Fruit fly (Drosophila melanogaster) whole organism, embryonic: ENCODE measurements around the gene GABA-B-R3.
A peak's percentile ranks its signal among the peaks of the same experiment; 100 is the strongest.

ENCODE experiments used
- Ada2b ChIP-seq: fragments of 200-800 bp; sonication (Bioruptor generic); IDR thresholded peaks from 2 replicates; pipeline ENCODE4 v1.3.6; 2022; ENCODE audit warnings: missing biosample characterization, missing genetic modification characterization
- Awh ChIP-seq: fragments of 200-800 bp; sonication (Bioruptor generic); IDR thresholded peaks from 2 replicates; pipeline ENCODE4, ENCODE4 v1.3.6; 2022; ENCODE audit warnings: missing biosample characterization, missing genetic modification characterization
- BtbVII ChIP-seq: fragments of 200-800 bp; sonication (Bioruptor generic); optimal IDR thresholded peaks from 3 replicates; lab custom pipeline; 2017; ENCODE audit warnings: missing biosample characterization, mild to moderate bottlenecking, missing genetic modification characterization
- CG10543 ChIP-seq: fragments of 200-800 bp; sonication (Bioruptor generic); optimal IDR thresholded peaks from 3 replicates; lab custom pipeline; 2017; ENCODE audit warnings: missing biosample characterization, mild to moderate bottlenecking, missing genetic modification characterization, moderate library complexity
- CG12219 ChIP-seq: fragments of 200-800 bp; sonication (Bioruptor generic); optimal IDR thresholded peaks from 3 replicates; lab custom pipeline; 2018; ENCODE audit warnings: missing biosample characterization, mild to moderate bottlenecking, missing genetic modification characterization
- CG12769 ChIP-seq: fragments of 200-800 bp; sonication (Bioruptor generic); optimal IDR thresholded peaks from 2 replicates; lab custom pipeline; 2019; ENCODE audit warnings: missing biosample characterization, mild to moderate bottlenecking, missing genetic modification characterization, moderate library complexity
- CG1603 ChIP-seq: fragments of 200-800 bp; sonication (Bioruptor generic); optimal IDR thresholded peaks from 2 replicates; lab custom pipeline; 2019; ENCODE audit warnings: missing biosample characterization, mild to moderate bottlenecking, missing genetic modification characterization, moderate library complexity
- CG18262 ChIP-seq: fragments of 200-800 bp; optimal IDR thresholded peaks from 3 replicates; lab custom pipeline; 2019; ENCODE audit warnings: missing biosample characterization, mild to moderate bottlenecking, missing genetic modification characterization, moderate library complexity
- CG7987 ChIP-seq: fragments of 200-800 bp; sonication (Bioruptor generic); optimal IDR thresholded peaks from 2 replicates; lab custom pipeline; 2018; ENCODE audit warnings: missing biosample characterization, mild to moderate bottlenecking, missing genetic modification characterization, moderate library complexity
- CG9817 ChIP-seq: fragments of 200-800 bp; sonication (Bioruptor generic); optimal IDR thresholded peaks from 2 replicates; lab custom pipeline; 2018; ENCODE audit warnings: missing biosample characterization, mild to moderate bottlenecking, missing genetic modification characterization, moderate library complexity
- D19A ChIP-seq: fragments of 200-800 bp; optimal IDR thresholded peaks from 3 replicates; lab custom pipeline; 2019; ENCODE audit warnings: missing biosample characterization, mild to moderate bottlenecking, missing genetic modification characterization, moderate library complexity
- Dbx ChIP-seq: fragments of 200-800 bp; sonication (Bioruptor generic); IDR thresholded peaks from 3 replicates; pipeline ENCODE4 v1.3.6; 2022; ENCODE audit warnings: missing biosample characterization, missing genetic modification characterization
- Dll ChIP-seq: fragments of 200-800 bp; sonication (Bioruptor generic); IDR thresholded peaks from 4 replicates; pipeline ENCODE4 v1.3.6; 2022; ENCODE audit warnings: missing biosample characterization, missing genetic modification characterization; ENCODE audit not compliant: partially characterized antibody
- Drgx ChIP-seq: fragments of 200-800 bp; sonication (Bioruptor generic); IDR thresholded peaks from 2 replicates; pipeline ENCODE4 v1.3.6; 2022; ENCODE audit warnings: missing biosample characterization, missing genetic modification characterization
- H2.0 ChIP-seq: fragments of 200-800 bp; sonication (Bioruptor generic); IDR thresholded peaks from 2 replicates; pipeline ENCODE4 v1.3.6; 2022; ENCODE audit warnings: missing biosample characterization, missing genetic modification characterization
- HLH4C ChIP-seq: fragments of 200-800 bp; sonication (Bioruptor generic); IDR thresholded peaks from 3 replicates; pipeline ENCODE4 v1.3.6; 2022; ENCODE audit warnings: missing biosample characterization, missing genetic modification characterization; ENCODE audit not compliant: partially characterized antibody
- Kr ChIP-seq: fragments of 200-800 bp; sonication (Bioruptor generic); optimal IDR thresholded peaks from 2 replicates; lab custom pipeline; 2017; ENCODE audit warnings: missing biosample characterization, mild to moderate bottlenecking, missing genetic modification characterization
- Med ChIP-seq: fragments of 200-800 bp; sonication (Bioruptor generic); peaks from one replicate; lab custom pipeline; 2016; ENCODE audit warnings: missing biosample characterization, missing genetic modification characterization, mild to moderate bottlenecking, inconsistent platforms, moderate library complexity
- Pdp1 ChIP-seq, 2 experiments: fragments of 200-800 bp; sonication (Bioruptor generic); optimal IDR thresholded peaks; 3 replicates each; lab custom pipeline; 2016; ENCODE audit warnings: missing biosample characterization in 2 of 2, missing genetic modification characterization in 2 of 2, mild to moderate bottlenecking in 1 of 2, moderate library complexity in 1 of 2
- Rx ChIP-seq: fragments of 200-800 bp; sonication (Bioruptor generic); IDR thresholded peaks from 2 replicates; pipeline ENCODE4 v1.3.6; 2022; ENCODE audit warnings: missing biosample characterization, missing genetic modification characterization
- Sox100B ChIP-seq: fragments of 200-800 bp; sonication (Bioruptor generic); optimal IDR thresholded peaks from 3 replicates; lab custom pipeline; 2018; ENCODE audit warnings: missing biosample characterization, mild to moderate bottlenecking, missing genetic modification characterization
- Sox102F ChIP-seq: fragments of 200-800 bp; sonication (Bioruptor generic); optimal IDR thresholded peaks from 2 replicates; lab custom pipeline; 2018; ENCODE audit warnings: missing biosample characterization, mild to moderate bottlenecking, missing genetic modification characterization, moderate library complexity
- Vsx1 ChIP-seq: fragments of 200-800 bp; sonication (Bioruptor generic); optimal IDR thresholded peaks from 2 replicates; lab custom pipeline; 2017; ENCODE audit warnings: missing biosample characterization, mild to moderate bottlenecking, missing genetic modification characterization, missing genetic modification reagents
- bsh ChIP-seq, 2 experiments: fragments of 200-800 bp; sonication (Bioruptor generic); optimal IDR thresholded peaks; 2 replicates each; lab custom pipeline; 2017 to 2018; ENCODE audit warnings: mild to moderate bottlenecking in 2 of 2, missing biosample characterization in 2 of 2, missing genetic modification characterization in 2 of 2, moderate library complexity in 1 of 2
- chif ChIP-seq, 2 experiments: fragments of 200-800 bp; sonication (Bioruptor generic); optimal IDR thresholded peaks; 3 replicates each; lab custom pipeline; 2016; ENCODE audit warnings: missing biosample characterization in 2 of 2, missing genetic modification characterization in 2 of 2
- cwo ChIP-seq: fragments of 200-800 bp; sonication (Bioruptor generic); optimal IDR thresholded peaks from 3 replicates; lab custom pipeline; 2017; ENCODE audit warnings: missing biosample characterization, missing genetic modification characterization, mild to moderate bottlenecking, moderate library complexity, missing genetic modification reagents
- danr ChIP-seq: fragments of 200-800 bp; sonication (Bioruptor generic); IDR thresholded peaks from 2 replicates; pipeline ENCODE4 v1.3.6; 2022; ENCODE audit warnings: missing biosample characterization, missing genetic modification characterization
- emc ChIP-seq: fragments of 200-800 bp; sonication (Bioruptor generic); optimal IDR thresholded peaks from 2 replicates; lab custom pipeline; 2016; ENCODE audit warnings: missing biosample characterization, missing genetic modification characterization
- fd64A ChIP-seq: fragments of 200-800 bp; sonication (Bioruptor generic); optimal IDR thresholded peaks from 3 replicates; lab custom pipeline; 2018; ENCODE audit warnings: missing biosample characterization, mild to moderate bottlenecking, missing genetic modification characterization
- gem ChIP-seq: fragments of 200-800 bp; sonication (Bioruptor generic); optimal IDR thresholded peaks from 2 replicates; lab custom pipeline; 2019; ENCODE audit warnings: missing biosample characterization, mild to moderate bottlenecking, missing genetic modification characterization, moderate library complexity
- gt ChIP-seq: fragments of 200-800 bp; sonication (Bioruptor generic); IDR thresholded peaks from 2 replicates; pipeline ENCODE4 v1.3.6; 2022; ENCODE audit warnings: missing biosample characterization, missing genetic modification characterization
- kah ChIP-seq: fragments of 200-800 bp; sonication (Bioruptor generic); optimal IDR thresholded peaks from 2 replicates; lab custom pipeline; 2018; ENCODE audit warnings: missing biosample characterization, mild to moderate bottlenecking, missing genetic modification characterization
- klu ChIP-seq: fragments of 200-800 bp; sonication (Bioruptor generic); IDR thresholded peaks from 2 replicates; pipeline ENCODE4 v1.3.6; 2022; ENCODE audit warnings: missing biosample characterization, missing genetic modification characterization
- lbe ChIP-seq: fragments of 200-800 bp; sonication (Bioruptor generic); optimal IDR thresholded peaks from 2 replicates; lab custom pipeline; 2016; ENCODE audit warnings: missing biosample characterization, mild to moderate bottlenecking, missing genetic modification characterization
- lmd ChIP-seq: fragments of 200-800 bp; sonication (Bioruptor generic); IDR thresholded peaks from 2 replicates; pipeline ENCODE4 v1.3.6; 2022; ENCODE audit warnings: missing biosample characterization, missing genetic modification characterization
- prd ChIP-seq, 3 experiments: fragments of >200 bp in 2 of 3; fragments of 200-800 bp in 1 of 3; sonication (Bioruptor generic) in 1 of 3; optimal IDR thresholded peaks in 2 of 3; IDR thresholded peaks in 1 of 3; 2 replicates in 2 of 3; 3 replicates in 1 of 3; pipeline versions ENCODE4 v1.3.6 to Lab custom; 2017 to 2022; ENCODE audit warnings: missing biosample characterization in 1 of 3, missing genetic modification characterization in 1 of 3
- pros ChIP-seq: fragments of 200-800 bp; sonication (Bioruptor generic); optimal IDR thresholded peaks from 3 replicates; lab custom pipeline; 2019; ENCODE audit warnings: missing biosample characterization, mild to moderate bottlenecking, missing genetic modification characterization, moderate library complexity
- ro ChIP-seq: fragments of 200-800 bp; sonication (Bioruptor generic); IDR thresholded peaks from 2 replicates; pipeline ENCODE4 v1.3.6; 2022; ENCODE audit warnings: missing biosample characterization, missing genetic modification characterization
- salm ChIP-seq: fragments of 200-800 bp; sonication (Bioruptor generic); optimal IDR thresholded peaks from 2 replicates; lab custom pipeline; 2018; ENCODE audit warnings: missing biosample characterization, mild to moderate bottlenecking, missing genetic modification characterization
- sd ChIP-seq: fragments of 200-800 bp; sonication (Bioruptor generic); optimal IDR thresholded peaks from 3 replicates; lab custom pipeline; 2018; ENCODE audit warnings: missing biosample characterization, mild to moderate bottlenecking, missing genetic modification characterization, moderate library complexity
- sens ChIP-seq: fragments of 200-800 bp; sonication (Bioruptor generic); peaks from one replicate; lab custom pipeline; 2016; ENCODE audit warnings: missing biosample characterization, missing genetic modification characterization
- sens-2 ChIP-seq: fragments of 200-800 bp; sonication (Bioruptor generic); IDR thresholded peaks from 2 replicates; pipeline ENCODE4 v1.3.6; 2022; ENCODE audit warnings: missing biosample characterization, missing genetic modification characterization
- trem ChIP-seq: fragments of 200-800 bp; optimal IDR thresholded peaks from 3 replicates; lab custom pipeline; 2019; ENCODE audit warnings: missing biosample characterization, mild to moderate bottlenecking, missing genetic modification characterization, moderate library complexity
- vnd ChIP-seq: fragments of 200-800 bp; sonication (Bioruptor generic); IDR thresholded peaks from 3 replicates; pipeline ENCODE4 v1.3.6; 2022; ENCODE audit warnings: missing biosample characterization, missing genetic modification characterization; ENCODE audit not compliant: partially characterized antibody
- wdn ChIP-seq: fragments of 200-800 bp; sonication (Bioruptor generic); IDR thresholded peaks from 2 replicates; pipeline ENCODE4 v1.3.6; 2022; ENCODE audit warnings: missing biosample characterization, missing genetic modification characterization

The GABA-B-R3 gene

DNA sequence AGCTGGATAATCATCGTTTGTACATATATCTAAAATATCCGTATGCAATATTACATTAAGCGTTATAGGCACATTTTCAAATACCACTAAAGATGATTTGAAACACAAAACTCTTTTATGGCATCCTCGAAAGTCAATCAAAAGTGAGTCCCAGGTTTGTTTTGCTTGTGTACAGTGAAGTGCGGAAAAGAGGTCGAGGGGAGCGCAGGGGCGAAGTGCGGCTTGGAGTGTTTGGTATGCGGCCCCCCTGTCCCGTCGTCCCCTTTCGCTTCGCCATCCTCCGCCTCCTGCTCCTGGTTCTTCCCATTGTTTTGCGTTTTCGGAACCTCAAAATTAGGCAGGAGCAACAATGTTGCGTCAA is 34.3 kb upstream of the GABA-B-R3 start (continued):
- TF ChIP-seq Sox100B: peak; percentile 44
- peak; percentile 87 for TF ChIP-seq Awh (GFP tag; lab: Robert Waterston, UW)
- TF ChIP-seq sd (tag; lab: Kevin White, UChicago): peak; percentile 85
- peak; percentile 77 for TF ChIP-seq salm
- TF ChIP-seq Rx (GFP tag; lab: Robert Waterston, UW): peak; percentile 83

DNA sequence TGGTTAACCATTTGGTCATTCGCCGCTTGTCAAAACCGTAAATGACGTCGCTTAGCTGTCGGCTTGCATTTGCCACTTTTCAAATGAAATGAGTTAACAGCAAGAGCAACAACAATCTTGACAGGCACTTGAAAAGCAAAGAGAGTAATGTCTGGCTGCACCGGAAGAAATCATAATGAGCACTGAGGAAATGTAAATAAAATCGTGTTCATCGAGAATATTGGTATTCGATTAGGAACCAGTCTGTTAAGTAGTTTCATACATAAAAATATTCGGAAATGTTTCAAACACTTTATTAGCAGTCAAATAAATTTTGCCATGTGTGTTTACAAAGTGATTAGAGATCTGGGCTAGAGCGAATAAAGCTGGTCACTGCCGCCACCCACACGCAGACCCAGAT is 33.2 kb upstream of the GABA-B-R3 start:
- TF ChIP-seq Med (peak; percentile 27), bsh (GFP tag; optimal IDR thresholded peaks at IDR 0.05; lab: Kevin White, UChicago) (peak in 1 of 2 experiments; percentile 12), CG1603 (tag; lab: Kevin White, UChicago) (peak; percentile 37), prd (optimal IDR thresholded peaks at IDR 0.05; lab: Kevin White, UChicago) (no peak), prd (GFP tag; IDR thresholded peaks at IDR 0.05; lab: Robert Waterston, UW) (peak; percentile 18; the same call in 1 of the 3 replicates), ro (GFP tag; lab: Robert Waterston, UW) (no peak), sens (GFP tag; lab: Kevin White, UChicago) (peak; percentile 71), gt (GFP tag; lab: Robert Waterston, UW) (no peak), Ada2b (GFP tag; lab: Robert Waterston, UW) (peak; percentile 8; the same call in 1 of the 2 replicates), Drgx (GFP tag; lab: Robert Waterston, UW) (peak; percentile 44), danr (GFP tag; lab: Robert Waterston, UW) (no peak), Vsx1 (GFP tag; lab: Kevin White, UChicago) (no peak), Sox102F (GFP tag; lab: Kevin White, UChicago) (peak; percentile 26), cwo (GFP tag; lab: Kevin White, UChicago) (no peak), lmd (GFP tag; lab: Robert Waterston, UW) (no peak), emc (GFP tag; lab: Kevin White, UChicago) (no peak), pros (no peak), vnd (GFP tag; lab: Robert Waterston, UW) (no peak), gem (tag; lab: Kevin White, UChicago) (peak; percentile 8), Dll (GFP tag; lab: Robert Waterston, UW) (no peak), CG12219 (GFP tag; lab: Kevin White, UChicago) (no peak), BtbVII (GFP tag; lab: Kevin White, UChicago) (no peak), CG7987 (no peak), Pdp1 (GFP tag; optimal IDR thresholded peaks at IDR 0.05; lab: Kevin White, UChicago) (no peak), CG9817 (tag; lab: Kevin White, UChicago) (no peak)

DNA sequence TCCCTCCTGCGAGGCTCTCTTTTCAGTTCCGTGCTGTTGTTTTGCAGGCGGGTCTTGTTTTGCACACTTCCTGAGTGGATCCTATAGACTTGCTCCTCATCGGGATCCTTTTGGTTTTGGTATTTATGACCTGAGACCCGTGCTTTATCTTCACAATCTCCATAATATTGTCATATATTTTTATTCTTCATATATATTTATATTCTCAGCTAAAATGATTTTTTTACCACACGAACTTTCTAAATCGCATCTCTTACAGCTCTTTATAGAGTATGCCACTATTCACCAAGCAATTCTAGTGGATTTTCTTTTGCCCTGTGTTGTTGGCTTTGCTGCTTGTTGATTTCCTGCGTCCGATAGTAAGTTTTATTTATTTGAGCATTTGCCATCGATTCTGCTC is 32.0 kb upstream of the GABA-B-R3 start:
- TF ChIP-seq D19A (tag; lab: Kevin White, UChicago): peak; percentile 10
- no peak for TF ChIP-seq fd64A (GFP tag; lab: Kevin White, UChicago)

DNA sequence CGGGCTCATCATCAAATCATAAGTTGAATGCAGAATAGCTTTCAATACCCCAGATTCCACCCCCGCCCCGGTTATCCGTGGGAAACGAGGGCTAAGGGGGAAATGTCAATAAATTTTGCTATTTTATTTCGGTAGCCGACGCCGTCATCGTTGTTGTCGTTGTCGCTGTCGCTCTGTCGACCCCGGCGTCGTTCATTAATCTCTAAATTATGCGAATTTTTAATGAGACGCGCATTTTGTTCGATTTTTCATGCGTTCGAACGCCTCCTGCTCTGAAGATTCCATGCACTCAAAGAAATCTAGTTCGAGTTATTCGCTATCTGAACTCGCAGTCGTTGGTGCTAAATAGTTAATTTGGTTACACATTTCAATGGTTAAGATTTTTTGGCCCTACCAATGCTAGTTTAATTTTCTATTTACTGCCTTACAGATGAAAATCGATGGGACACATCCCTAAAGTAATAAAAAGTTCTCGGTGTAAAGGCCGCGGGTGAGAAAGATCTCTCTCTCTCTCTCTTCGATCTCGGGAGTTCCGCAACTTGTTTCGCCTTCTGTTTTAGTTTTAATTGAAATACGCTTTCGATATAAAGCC is 31.4 kb upstream of the GABA-B-R3 start:
- TF ChIP-seq wdn (GFP tag; lab: Robert Waterston, UW): no peak
- no peak for TF ChIP-seq klu (GFP tag; lab: Robert Waterston, UW)
- no peak for TF ChIP-seq cwo (GFP tag; lab: Kevin White, UChicago)
- TF ChIP-seq gem (tag; lab: Kevin White, UChicago): peak; percentile 72
- no peak for TF ChIP-seq CG10543 (GFP tag; lab: Kevin White, UChicago)
- TF ChIP-seq trem: no peak
- no peak for TF ChIP-seq sens-2 (GFP tag; lab: Robert Waterston, UW)
- no peak for TF ChIP-seq HLH4C (GFP tag; lab: Robert Waterston, UW)
- no peak for TF ChIP-seq kah (GFP tag; lab: Kevin White, UChicago)
- no peak for TF ChIP-seq CG18262 (tag; lab: Kevin White, UChicago)
- no peak for TF ChIP-seq Dbx
- peak; percentile 73 for TF ChIP-seq CG12769 (tag; lab: Kevin White, UChicago)
- TF ChIP-seq H2.0 (GFP tag; lab: Robert Waterston, UW): no peak
- TF ChIP-seq chif (GFP tag; optimal IDR thresholded peaks at IDR 0.05; lab: Kevin White, UChicago): peak; percentile 27 to 35
- no peak for TF ChIP-seq Kr (GFP tag; lab: Kevin White, UChicago)
- peak; percentile 26 for TF ChIP-seq lbe (GFP tag; lab: Kevin White, UChicago)
